Worm (Caenorhabditis elegans) whole organism, late embryonic: ENCODE results near the gene T08D10.5.

Experiments used
- ama-1 ChIP-seq: fragments of 150-350 bp; optimal IDR thresholded peaks from 2 replicates; lab custom pipeline; 2014
- che-1 ChIP-seq: sonication (generic microtip); optimal IDR thresholded peaks from 2 replicates; lab custom pipeline; 2016; ENCODE audit warnings: mild to moderate bottlenecking, missing genetic modification characterization, missing compliant biosample characterization
- dmd-4 ChIP-seq: sonication (generic microtip); optimal IDR thresholded peaks from 2 replicates; lab custom pipeline; 2016; ENCODE audit warnings: borderline replicate concordance, missing genetic modification characterization, missing compliant biosample characterization
- hlh-13 ChIP-seq: fragments of 200-800 bp; sonication (Bioruptor generic); optimal IDR thresholded peaks from 2 replicates; lab custom pipeline; 2018; ENCODE audit warnings: mild to moderate bottlenecking, missing genetic modification characterization, missing compliant biosample characterization
- nfya-1 ChIP-seq: sonication (generic microtip); optimal IDR thresholded peaks from 2 replicates; lab custom pipeline; 2017; ENCODE audit warnings: missing genetic modification characterization, mild to moderate bottlenecking, missing compliant biosample characterization, antibody characterized with exemption, moderate library complexity
- npax-4 ChIP-seq: sonication (generic microtip); optimal IDR thresholded peaks from 2 replicates; lab custom pipeline; 2016; ENCODE audit warnings: missing genetic modification characterization, missing compliant biosample characterization
- pha-4 ChIP-seq: fragments of 150-350 bp; optimal IDR thresholded peaks from 2 replicates; lab custom pipeline; 2018; ENCODE audit warnings: missing biosample characterization, missing genetic modification reagents, missing genetic modification characterization
- pqm-1 ChIP-seq: sonication (generic microtip); optimal IDR thresholded peaks from 2 replicates; lab custom pipeline; 2016; ENCODE audit warnings: missing genetic modification characterization, missing compliant biosample characterization
- sox-2 ChIP-seq: fragments of 200-800 bp; sonication (Bioruptor generic); IDR thresholded peaks from 2 replicates; pipeline ENCODE4 v1.3.6; 2022; ENCODE audit warnings: missing genetic modification reagents, missing genetic modification characterization, missing compliant biosample characterization

DNA sequence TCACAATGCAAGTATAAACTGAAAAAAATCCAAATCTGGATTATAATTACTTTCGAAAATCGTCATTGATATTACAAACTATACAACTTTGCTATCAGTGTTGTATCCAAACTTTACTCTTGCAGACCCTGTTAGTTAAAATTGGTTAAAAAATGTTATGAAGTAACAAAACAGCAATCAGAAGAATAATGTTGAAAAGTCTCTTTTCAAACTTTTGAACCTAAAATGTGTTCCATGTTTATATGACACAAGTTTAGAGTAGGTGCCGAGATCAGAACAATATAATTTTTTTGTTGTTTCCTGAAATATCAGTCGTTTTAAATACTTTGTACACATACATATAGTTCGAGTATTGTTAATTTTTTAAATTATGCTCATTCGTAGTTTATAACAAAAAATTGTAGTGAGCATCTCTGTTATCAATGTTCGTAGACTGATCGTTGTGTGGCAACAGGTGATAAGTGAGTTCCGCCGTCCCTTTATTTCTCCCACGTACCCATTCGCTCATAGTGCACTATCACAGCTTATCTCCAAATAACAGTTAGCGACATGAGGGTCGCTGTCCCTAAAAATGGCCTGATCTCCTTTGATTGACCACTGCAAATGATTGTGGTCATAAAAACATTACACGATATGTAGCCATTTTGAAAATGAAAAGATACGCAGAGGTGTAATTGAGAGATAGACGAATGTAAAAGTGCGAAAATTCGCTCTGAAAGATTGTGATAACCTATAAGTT lies 4.9 kb downstream of the T08D10.5 start:
- TF ChIP-seq pha-4 = no peak
- no peak for TF ChIP-seq pqm-1 (tag; lab: Kevin White, UChicago)
- no peak for TF ChIP-seq nfya-1 (tag; lab: Kevin White, UChicago)
- no peak for TF ChIP-seq npax-4 (tag; lab: Kevin White, UChicago)
- TF ChIP-seq dmd-4 = no peak
- TF ChIP-seq che-1 = no peak
- no peak for TF ChIP-seq sox-2 (GFP tag; lab: Robert Waterston, UW)
- no peak for TF ChIP-seq hlh-13 (GFP tag; lab: Kevin White, UChicago)
- TF ChIP-seq ama-1 = no peak
